Fruit fly (Drosophila melanogaster) whole organism, prepupa: ENCODE results near the gene Tap42.
A peak's percentile ranks its signal among the peaks of the same experiment; 100 is the strongest.

Experiments used
- CG11902 ChIP-seq: fragments of 200-800 bp; sonication (Bioruptor generic); optimal IDR thresholded peaks from 3 replicates; lab custom pipeline; 2016; ENCODE audit warnings: missing biosample characterization, missing genetic modification characterization
- CG3032 ChIP-seq: fragments of 200-800 bp; optimal IDR thresholded peaks from 2 replicates; lab custom pipeline; 2019; ENCODE audit warnings: missing biosample characterization, mild to moderate bottlenecking, missing genetic modification characterization, moderate library complexity
- CG34406 ChIP-seq: fragments of 200-800 bp; sonication (Bioruptor generic); optimal IDR thresholded peaks from 3 replicates; lab custom pipeline; 2016; ENCODE audit warnings: missing biosample characterization, missing genetic modification characterization
- CG6808 ChIP-seq: fragments of 200-800 bp; sonication (Bioruptor generic); optimal IDR thresholded peaks from 3 replicates; lab custom pipeline; 2017; ENCODE audit warnings: missing biosample characterization, missing genetic modification characterization, mild to moderate bottlenecking, moderate library complexity, missing genetic modification reagents
- CG6854 ChIP-seq: fragments of 200-800 bp; sonication (Bioruptor generic); optimal IDR thresholded peaks from 2 replicates; lab custom pipeline; 2017; ENCODE audit warnings: missing biosample characterization, mild to moderate bottlenecking, missing genetic modification characterization
- Eip75B ChIP-seq: fragments of 200-800 bp; sonication (Bioruptor generic); optimal IDR thresholded peaks from 3 replicates; lab custom pipeline; 2016; ENCODE audit warnings: missing biosample characterization, missing genetic modification characterization
- Eip78C ChIP-seq: fragments of 200-800 bp; sonication (Bioruptor generic); peaks from one replicate; lab custom pipeline; 2016; ENCODE audit warnings: missing biosample characterization, missing genetic modification characterization
- Ets96B ChIP-seq: fragments of 200-800 bp; optimal IDR thresholded peaks from 2 replicates; lab custom pipeline; 2019; ENCODE audit warnings: missing biosample characterization, mild to moderate bottlenecking, missing genetic modification characterization, moderate library complexity
- Hr39 ChIP-seq: fragments of 200-800 bp; sonication (Bioruptor generic); optimal IDR thresholded peaks from 2 replicates; lab custom pipeline; 2016; ENCODE audit warnings: missing biosample characterization, missing genetic modification characterization
- Met ChIP-seq: fragments of 200-800 bp; sonication (Bioruptor generic); optimal IDR thresholded peaks from 3 replicates; lab custom pipeline; 2016; ENCODE audit warnings: missing biosample characterization, missing genetic modification characterization
- achi ChIP-seq: fragments of 200-800 bp; sonication (Bioruptor generic); optimal IDR thresholded peaks from 3 replicates; lab custom pipeline; 2016; ENCODE audit warnings: missing biosample characterization, missing genetic modification characterization
- dsx ChIP-seq: fragments of 200-800 bp; optimal IDR thresholded peaks from 3 replicates; lab custom pipeline; 2019; ENCODE audit warnings: missing biosample characterization, mild to moderate bottlenecking, missing genetic modification characterization, moderate library complexity; ENCODE audit not compliant: poor library complexity, severe bottlenecking
- eg ChIP-seq: fragments of 200-800 bp; sonication (Bioruptor generic); IDR thresholded peaks from 3 replicates; pipeline ENCODE4 v1.3.6; 2022; ENCODE audit warnings: missing biosample characterization, missing genetic modification characterization
- fd59A ChIP-seq: fragments of 200-800 bp; sonication (Bioruptor generic); optimal IDR thresholded peaks from 2 replicates; lab custom pipeline; 2017; ENCODE audit warnings: missing biosample characterization, mild to moderate bottlenecking, missing genetic modification characterization, missing genetic modification reagents
- lz ChIP-seq: fragments of 200-800 bp; sonication (Bioruptor generic); optimal IDR thresholded peaks from 3 replicates; lab custom pipeline; 2016; ENCODE audit warnings: missing biosample characterization, missing genetic modification characterization
- salr ChIP-seq, 2 experiments: fragments of 200-800 bp; sonication (Bioruptor generic); optimal IDR thresholded peaks; 3 replicates each; lab custom pipeline; 2016 to 2018; ENCODE audit warnings: missing biosample characterization in 2 of 2, missing genetic modification characterization in 2 of 2, mild to moderate bottlenecking in 1 of 2
- ss ChIP-seq, 2 experiments: fragments of 200-800 bp; sonication (Bioruptor generic); optimal IDR thresholded peaks; 2 replicates in 1 of 2; 3 replicates in 1 of 2; lab custom pipeline; 2017 to 2018; ENCODE audit warnings: mild to moderate bottlenecking in 2 of 2, missing biosample characterization in 2 of 2, missing genetic modification characterization in 2 of 2, moderate library complexity in 1 of 2
- svp ChIP-seq: fragments of 200-800 bp; sonication (Bioruptor generic); peaks from one replicate; lab custom pipeline; 2016; ENCODE audit warnings: missing biosample characterization, missing genetic modification characterization

Tap42 gene

dm6 chr2L:13412219-13412618 lies 44.8 kb downstream of the Tap42 start, which contains the start of gene Flad2:
Gene Flad2, plus strand, starts transcription at chr2L:13412519.
- TF ChIP-seq Hr39 (no peak), lz (GFP tag; lab: Kevin White, UChicago) (no peak), Eip75B (no peak)

dm6 chr2L:13414525-13415481 lies 47.4 kb downstream of the Tap42 start, which contains the start of the genes CG16956, CG42784 and CG43850:
Gene CG16956, minus strand, starts transcription at chr2L:13414575.
Gene CG42784, plus strand, starts transcription at chr2L:13415431.
Gene CG43850, plus strand, starts transcription at chr2L:13415431.
- TF ChIP-seq Hr39 (no peak), Ets96B (tag; lab: Kevin White, UChicago) (no peak), ss (GFP tag; optimal IDR thresholded peaks at IDR 0.05; lab: Kevin White, UChicago) (peak in 1 of 2 experiments; percentile 34), CG3032 (tag; lab: Kevin White, UChicago) (no peak), CG6854 (GFP tag; lab: Kevin White, UChicago) (no peak), fd59A (GFP tag; lab: Kevin White, UChicago) (peak; percentile 10), dsx (GFP tag; lab: Kevin White, UChicago) (no peak), eg (no peak), svp (peak; percentile 15), CG6808 (GFP tag; lab: Kevin White, UChicago) (peak; percentile 27), salr (GFP tag; optimal IDR thresholded peaks at IDR 0.05; lab: Kevin White, UChicago) (peak in 1 of 2 experiments; percentile 14), Met (no peak), CG34406 (GFP tag; lab: Kevin White, UChicago) (peak; percentile 2), CG11902 (no peak), Eip75B (peak; percentile 7), achi (GFP tag; lab: Kevin White, UChicago) (peak; percentile 17), Eip78C (GFP tag; lab: Kevin White, UChicago) (peak; percentile 57)
- TF ChIP-seq, all 60 proteins: peak for 9
